Worm (Caenorhabditis elegans) whole organism, L4 larva: ENCODE results near the gene F13D11.3.

Experiments used
- F10B5.3 ChIP-seq: sonication (generic microtip); optimal IDR thresholded peaks from 2 replicates; lab custom pipeline; 2016; ENCODE audit warnings: mild to moderate bottlenecking, missing genetic modification characterization, missing compliant biosample characterization
- F26F4.8 ChIP-seq: fragments of 200-800 bp; sonication (Bioruptor generic); conservative IDR thresholded peaks from 2 replicates; pipeline ENCODE4 v1.3.6; 2022; ENCODE audit warnings: missing genetic modification characterization, missing compliant biosample characterization
- Y105C5A.15 ChIP-seq: fragments of 200-800 bp; sonication (Bioruptor generic); IDR thresholded peaks from 2 replicates; pipeline ENCODE4 v1.3.6; 2022; ENCODE audit warnings: missing genetic modification characterization, missing compliant biosample characterization
- aha-1 ChIP-seq: fragments of 150-350 bp; peaks from one replicate; lab custom pipeline; 2014; ENCODE audit warnings: missing biosample characterization, missing genetic modification characterization
- aly-2 ChIP-seq: sonication (generic microtip); optimal IDR thresholded peaks from 2 replicates; lab custom pipeline; 2018; ENCODE audit warnings: missing biosample characterization, missing genetic modification characterization
- ama-1 ChIP-seq: fragments of 150-350 bp; optimal IDR thresholded peaks from 2 replicates; lab custom pipeline; 2014; ENCODE audit warnings: inconsistent platforms, mixed read lengths
- attf-4 ChIP-seq: sonication (generic microtip); optimal IDR thresholded peaks from 3 replicates; lab custom pipeline; 2017; ENCODE audit warnings: missing biosample characterization, missing genetic modification characterization
- ceh-28 ChIP-seq: fragments of 150-350 bp; optimal IDR thresholded peaks from 2 replicates; lab custom pipeline; 2014; ENCODE audit warnings: missing biosample characterization, missing genetic modification reagents, missing genetic modification characterization
- ceh-44 ChIP-seq: fragments of 200-800 bp; sonication (Bioruptor generic); IDR thresholded peaks from 2 replicates; pipeline ENCODE4 v1.3.6; 2022; ENCODE audit warnings: missing genetic modification reagents, missing genetic modification characterization, missing compliant biosample characterization
- cey-2 ChIP-seq: sonication (generic microtip); optimal IDR thresholded peaks from 3 replicates; lab custom pipeline; 2017; ENCODE audit warnings: missing genetic modification characterization, mild to moderate bottlenecking, missing compliant biosample characterization, antibody characterized with exemption, borderline replicate concordance; ENCODE audit not compliant: insufficient read depth
- ctbp-1 ChIP-seq: fragments of 200-800 bp; sonication (Bioruptor generic); IDR thresholded peaks from 2 replicates; pipeline ENCODE4 v1.3.6; 2022; ENCODE audit warnings: missing genetic modification reagents, missing genetic modification characterization, missing compliant biosample characterization
- daf-16 ChIP-seq, 3 experiments: sonication (generic microtip); optimal IDR thresholded peaks; 2 replicates each; lab custom pipeline; 2016 to 2017; ENCODE audit warnings: missing genetic modification characterization in 3 of 3, missing genetic modification reagents in 3 of 3, mild to moderate bottlenecking in 2 of 3, missing compliant biosample characterization in 2 of 3, missing biosample characterization in 1 of 3, moderate library complexity in 1 of 3
- dmd-6 ChIP-seq: fragments of 200-800 bp; sonication (Bioruptor generic); IDR thresholded peaks from 2 replicates; pipeline ENCODE4 v1.3.6; 2022; ENCODE audit warnings: missing genetic modification reagents, missing genetic modification characterization, missing compliant biosample characterization
- dmd-8 ChIP-seq: fragments of 200-800 bp; sonication (Bioruptor generic); IDR thresholded peaks from 2 replicates; pipeline ENCODE4 v1.3.6; 2022; ENCODE audit warnings: missing genetic modification characterization, missing compliant biosample characterization
- dpl-1 ChIP-seq: fragments of 150-350 bp; optimal IDR thresholded peaks from 2 replicates; lab custom pipeline; 2014; ENCODE audit warnings: missing biosample characterization, missing genetic modification reagents, missing genetic modification characterization
- dve-1 ChIP-seq: sonication (generic microtip); optimal IDR thresholded peaks from 2 replicates; lab custom pipeline; 2017; ENCODE audit warnings: antibody characterized with exemption, mild to moderate bottlenecking, missing genetic modification characterization, missing compliant biosample characterization; ENCODE audit not compliant: insufficient read depth
- fkh-10 ChIP-seq: fragments of 150-350 bp; optimal IDR thresholded peaks from 2 replicates; lab custom pipeline; 2014; ENCODE audit warnings: missing biosample characterization, missing genetic modification reagents, missing genetic modification characterization
- hlh-11 ChIP-seq: fragments of 200-800 bp; sonication (Bioruptor generic); optimal IDR thresholded peaks from 2 replicates; lab custom pipeline; 2018; ENCODE audit warnings: mild to moderate bottlenecking, missing genetic modification characterization, missing compliant biosample characterization
- hlh-30 ChIP-seq: sonication (generic microtip); optimal IDR thresholded peaks from 2 replicates; lab custom pipeline; 2017; ENCODE audit warnings: antibody characterized with exemption, mild to moderate bottlenecking, missing genetic modification characterization, missing compliant biosample characterization; ENCODE audit not compliant: insufficient read depth
- lim-7 ChIP-seq: fragments of 200-800 bp; sonication (Bioruptor generic); IDR thresholded peaks from 2 replicates; pipeline ENCODE4 v1.3.6; 2022; ENCODE audit warnings: missing genetic modification characterization, missing compliant biosample characterization
- lin-1 ChIP-seq: fragments of 200-800 bp; sonication (Bioruptor generic); IDR thresholded peaks from 2 replicates; pipeline ENCODE4 v1.3.6; 2022; ENCODE audit warnings: missing genetic modification reagents, missing genetic modification characterization, missing compliant biosample characterization
- lin-13 ChIP-seq: fragments of 150-350 bp; optimal IDR thresholded peaks from 2 replicates; lab custom pipeline; 2014; ENCODE audit warnings: missing biosample characterization, missing genetic modification reagents, missing genetic modification characterization
- lsy-2 ChIP-seq, 2 experiments: fragments of 150-350 bp in 1 of 2; sonication (generic microtip) in 1 of 2; optimal IDR thresholded peaks; 2 replicates each; lab custom pipeline; 2014 to 2017; ENCODE audit warnings: missing biosample characterization in 2 of 2, missing genetic modification characterization in 2 of 2
- mdl-1 ChIP-seq, 2 experiments: fragments of 150-350 bp in 1 of 2; sonication (generic microtip) in 1 of 2; optimal IDR thresholded peaks; 2 replicates each; lab custom pipeline; 2014 to 2017; ENCODE audit warnings: missing biosample characterization in 2 of 2, missing genetic modification characterization in 2 of 2
- mxl-3 ChIP-seq: fragments of 200-800 bp; sonication (Bioruptor generic); optimal IDR thresholded peaks from 2 replicates; lab custom pipeline; 2018; ENCODE audit warnings: mild to moderate bottlenecking, missing genetic modification characterization, missing compliant biosample characterization
- nhr-11 ChIP-seq: fragments of 150-350 bp; optimal IDR thresholded peaks from 2 replicates; lab custom pipeline; 2014; ENCODE audit warnings: missing biosample characterization, missing genetic modification characterization
- nhr-25 ChIP-seq: sonication (generic microtip); optimal IDR thresholded peaks from 2 replicates; lab custom pipeline; 2017; ENCODE audit warnings: missing genetic modification characterization, mild to moderate bottlenecking, missing compliant biosample characterization, antibody characterized with exemption, moderate library complexity, borderline replicate concordance; ENCODE audit not compliant: insufficient read depth
- nhr-28 ChIP-seq: fragments of 150-350 bp; optimal IDR thresholded peaks from 2 replicates; lab custom pipeline; 2014; ENCODE audit warnings: missing biosample characterization, missing genetic modification characterization
- pqm-1 ChIP-seq: sonication (generic microtip); optimal IDR thresholded peaks from 2 replicates; lab custom pipeline; 2017; ENCODE audit warnings: missing biosample characterization, missing genetic modification characterization
- snpc-1.2 ChIP-seq: fragments of 200-800 bp; sonication (Bioruptor generic); IDR thresholded peaks from 2 replicates; pipeline ENCODE4 v1.3.6; 2022; ENCODE audit warnings: missing genetic modification reagents, missing genetic modification characterization, missing compliant biosample characterization
- tag-97 ChIP-seq: fragments of 200-800 bp; sonication (Bioruptor generic); IDR thresholded peaks from 2 replicates; pipeline ENCODE4 v1.3.6; 2022; ENCODE audit warnings: missing genetic modification characterization, missing compliant biosample characterization
- unc-130 ChIP-seq: sonication (generic microtip); optimal IDR thresholded peaks from 2 replicates; lab custom pipeline; 2016; ENCODE audit warnings: missing genetic modification reagents, missing genetic modification characterization, missing compliant biosample characterization
- unc-62 ChIP-seq, 3 experiments: fragments of 150-350 bp in 1 of 3; sonication (generic microtip); optimal IDR thresholded peaks in 2 of 3; peaks in 1 of 3; 1 replicate in 1 of 3; 2 replicates in 2 of 3; lab custom pipeline; 2014 to 2017; ENCODE audit warnings: missing biosample characterization in 3 of 3, missing genetic modification characterization in 3 of 3, missing genetic modification reagents in 3 of 3, missing genotype in 1 of 3
- zfp-2 ChIP-seq: sonication (generic microtip); optimal IDR thresholded peaks from 2 replicates; lab custom pipeline; 2016; ENCODE audit warnings: mild to moderate bottlenecking, missing genetic modification characterization, missing compliant biosample characterization
- zip-2 ChIP-seq: fragments of 150-350 bp; optimal IDR thresholded peaks from 2 replicates; lab custom pipeline; 2014; ENCODE audit warnings: missing biosample characterization, missing genetic modification characterization

F13D11.3 gene

DNA sequence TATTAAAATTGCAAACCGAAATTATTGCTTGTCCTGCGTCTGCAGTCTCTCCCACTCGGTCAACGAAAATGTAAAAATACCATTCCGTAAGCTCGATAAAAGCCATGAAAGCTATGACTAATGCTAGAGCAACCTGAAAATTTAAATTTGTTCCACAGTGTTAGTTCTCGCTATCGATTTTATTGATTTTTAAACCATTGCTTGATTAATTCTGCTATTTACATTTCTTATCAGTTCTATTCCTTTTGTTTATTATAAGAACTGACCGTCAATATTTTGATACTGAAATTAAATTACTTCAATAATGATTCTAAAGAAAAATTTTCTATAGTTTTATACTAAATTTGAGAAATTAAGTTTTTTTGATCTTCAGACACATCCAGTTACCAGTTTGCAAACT lies 33.4 kb upstream of the F13D11.3 start:
- TF ChIP-seq fkh-10 (GFP tag; lab: Kevin White, UChicago) (no peak), daf-16 (GFP tag; optimal IDR thresholded peaks at IDR 0.05; lab: Kevin White, UChicago) (no peak), daf-16 (tag; optimal IDR thresholded peaks at IDR 0.05; lab: Kevin White, UChicago) (peak; percentile 81), ceh-28 (tag; lab: Kevin White, UChicago) (peak; percentile 56), unc-62 (GFP tag; optimal IDR thresholded peaks at IDR 0.05 in 1 of 2; lab: Kevin White, UChicago) (peak in 1 of 2 experiments; percentile 15), unc-62 (tag; optimal IDR thresholded peaks at IDR 0.05; lab: Kevin White, UChicago) (no peak)

DNA sequence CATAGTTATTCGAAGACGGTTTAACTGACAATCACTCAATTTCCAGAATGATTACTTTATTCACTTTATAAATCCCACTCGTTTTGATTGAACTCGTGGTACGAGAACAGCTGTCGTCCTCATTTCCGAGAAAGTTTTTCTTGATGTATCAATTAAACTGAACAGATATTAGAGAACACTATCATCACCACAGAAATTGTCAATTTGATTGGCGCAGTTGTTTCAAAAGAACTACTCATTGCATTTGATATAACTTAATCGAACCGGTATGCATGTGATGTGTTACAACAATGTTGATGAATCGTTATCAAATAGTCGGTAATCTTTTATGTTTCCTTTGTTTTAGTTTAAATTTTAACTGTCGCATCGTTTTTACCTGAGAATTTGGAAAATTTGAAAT lies 31.3 kb upstream of the F13D11.3 start:
- no peak for TF ChIP-seq F10B5.3 (tag; lab: Kevin White, UChicago)
- peak; percentile 51 for TF ChIP-seq nhr-28 (tag; lab: Kevin White, UChicago)
- TF ChIP-seq daf-16 (GFP tag; optimal IDR thresholded peaks at IDR 0.05; lab: Kevin White, UChicago): peak in 1 of 2 experiments; percentile 58
- TF ChIP-seq daf-16 (tag; optimal IDR thresholded peaks at IDR 0.05; lab: Kevin White, UChicago): no peak
- no peak for TF ChIP-seq dve-1
- peak; percentile 67 for TF ChIP-seq hlh-11 (tag; lab: Kevin White, UChicago)
- peak; percentile 63 for TF ChIP-seq nhr-11 (tag; lab: Kevin White, UChicago)
- peak; percentile 27 for TF ChIP-seq mxl-3
- TF ChIP-seq F26F4.8: no peak
- peak; percentile 61 for TF ChIP-seq hlh-30 (tag; lab: Kevin White, UChicago)
- peak in 1 of 2 experiments; percentile 50 for TF ChIP-seq lsy-2 (tag; optimal IDR thresholded peaks at IDR 0.05; lab: Kevin White, UChicago)
- peak; percentile 60 for TF ChIP-seq aha-1 (tag; lab: Kevin White, UChicago)
- TF ChIP-seq tag-97 (GFP tag; lab: Robert Waterston, UW): no peak
- TF ChIP-seq zfp-2 (tag; lab: Kevin White, UChicago): no peak
- no peak for TF ChIP-seq zip-2 (tag; lab: Kevin White, UChicago)
- peak in 1 of 2 experiments; percentile 97 for TF ChIP-seq unc-62 (GFP tag; optimal IDR thresholded peaks at IDR 0.05 in 1 of 2; lab: Kevin White, UChicago)
- no peak for TF ChIP-seq unc-62 (tag; optimal IDR thresholded peaks at IDR 0.05; lab: Kevin White, UChicago)
- peak; percentile 31; the same call in 1 of the 2 replicates for TF ChIP-seq dmd-6
- TF ChIP-seq cey-2 (tag; lab: Kevin White, UChicago): no peak
- TF ChIP-seq mdl-1 (tag; optimal IDR thresholded peaks at IDR 0.05; lab: Kevin White, UChicago): peak in 1 of 2 experiments; percentile 12
- no peak for TF ChIP-seq unc-130 (GFP tag; lab: Kevin White, UChicago)

DNA sequence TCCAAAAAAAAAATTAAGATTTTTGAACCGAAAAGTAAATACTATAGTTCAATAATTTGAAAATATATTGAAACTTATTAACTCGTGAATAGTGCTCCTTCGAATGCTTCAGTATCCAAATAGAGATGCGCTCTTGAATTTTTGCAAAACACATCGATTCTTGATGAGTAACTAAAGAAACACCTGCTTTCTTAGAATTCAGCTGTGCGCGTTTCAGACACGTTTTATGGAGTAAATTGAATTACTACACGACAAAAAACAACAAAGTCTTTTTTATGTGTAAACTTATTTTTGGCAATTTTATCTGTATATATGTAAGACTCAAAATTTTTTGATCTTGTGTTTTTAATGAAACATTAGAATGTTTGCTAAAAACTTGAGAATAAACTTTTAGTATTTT lies 30.8 kb upstream of the F13D11.3 start:
- TF ChIP-seq ceh-44 (no peak), nhr-25 (tag; lab: Kevin White, UChicago) (no peak), lin-1 (GFP tag; lab: Robert Waterston, UW) (no peak), dpl-1 (GFP tag; lab: Kevin White, UChicago) (no peak), fkh-10 (GFP tag; lab: Kevin White, UChicago) (no peak), dmd-8 (GFP tag; lab: Robert Waterston, UW) (no peak), ceh-28 (tag; lab: Kevin White, UChicago) (no peak), ama-1 (lab: Kevin White, UChicago) (no peak), Y105C5A.15 (GFP tag; lab: Robert Waterston, UW) (no peak), pqm-1 (no peak), lim-7 (no peak), aly-2 (tag; lab: Kevin White, UChicago) (no peak)

DNA sequence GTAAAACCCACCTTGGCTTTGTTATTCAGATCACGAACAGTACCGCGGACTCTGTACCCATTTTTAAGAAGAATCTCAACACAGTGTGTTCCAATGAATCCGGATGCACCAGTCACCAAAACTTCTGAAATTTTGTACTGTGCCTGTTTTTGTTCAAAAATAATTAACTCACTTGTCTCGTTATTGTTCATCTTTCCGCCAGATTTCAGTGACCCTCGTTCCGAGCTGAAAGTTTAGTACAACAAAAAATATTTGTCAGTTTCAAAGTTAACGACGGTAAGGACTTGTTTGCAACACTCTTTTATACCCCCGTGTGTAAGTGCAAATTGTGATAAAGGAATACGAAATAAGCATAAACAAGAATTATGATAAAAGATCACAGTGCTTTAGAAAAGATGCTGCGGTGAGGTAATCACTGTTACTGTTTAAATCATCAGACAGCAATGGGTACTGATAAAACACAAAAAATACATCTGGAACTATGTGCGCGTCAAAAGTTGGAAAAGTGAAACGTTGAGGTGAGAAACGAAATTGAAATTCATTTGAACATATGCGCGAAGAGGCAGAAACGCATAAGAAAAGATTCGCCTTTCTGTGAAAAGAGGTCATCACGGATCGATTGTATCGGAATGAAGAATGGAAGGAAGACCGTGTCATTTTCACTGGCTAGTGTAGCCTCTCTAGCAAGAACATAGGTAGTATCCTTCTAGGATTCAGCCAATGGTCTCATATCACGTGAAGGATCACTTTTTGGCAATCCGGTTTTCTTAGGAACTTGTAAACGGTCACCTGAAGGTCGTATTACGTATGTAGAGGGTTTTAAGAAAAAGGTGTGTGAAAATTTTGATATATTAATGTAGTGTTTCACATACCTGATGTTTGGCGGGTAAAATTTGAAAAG lies 29.1 kb upstream of the F13D11.3 start, which contains the start of gene F13D11.4:
Gene F13D11.4, minus strand, starts transcription at position 225 of the 901 bp plus-strand sequence.
- TF ChIP-seq daf-16 (GFP tag; optimal IDR thresholded peaks at IDR 0.05; lab: Kevin White, UChicago) (no peak), daf-16 (tag; optimal IDR thresholded peaks at IDR 0.05; lab: Kevin White, UChicago) (peak; percentile 95), F26F4.8 (no peak), unc-62 (GFP tag; optimal IDR thresholded peaks at IDR 0.05 in 1 of 2; lab: Kevin White, UChicago) (peak in 1 of 2 experiments; percentile 80), unc-62 (tag; optimal IDR thresholded peaks at IDR 0.05; lab: Kevin White, UChicago) (no peak), mxl-3 (peak; percentile 22), mdl-1 (tag; optimal IDR thresholded peaks at IDR 0.05; lab: Kevin White, UChicago) (peak in 1 of 2 experiments; percentile 10), attf-4 (tag; lab: Kevin White, UChicago) (no peak), nhr-28 (tag; lab: Kevin White, UChicago) (peak; percentile 49), snpc-1.2 (GFP tag; lab: Robert Waterston, UW) (no peak), ctbp-1 (GFP tag; lab: Robert Waterston, UW) (no peak), hlh-11 (tag; lab: Kevin White, UChicago) (peak; percentile 50), lin-13 (GFP tag; lab: Kevin White, UChicago) (no peak)
